Worm (Caenorhabditis elegans): ENCODE measurements around the gene dod-24.

ce11 chrIV:12894996-12895395 is 46.2 kb downstream of the dod-24 start, which contains the start of gene K08D8.11:
- TF ChIP-seq dao-5 (tag; optimal IDR thresholded peaks at IDR 0.05) (no peak), him-1 (tag; optimal IDR thresholded peaks at IDR 0.05) (no peak), W03F9.2 (tag; optimal IDR thresholded peaks at IDR 0.05) (no peak)
